Worm (Caenorhabditis elegans): ENCODE data around the gene clec-71.

ce11 chrIV:3899719-3900554 lies 37.3 kb upstream of the clec-71 start, which contains the start of gene srz-62:
- TF ChIP-seq aha-1 (tag; optimal IDR thresholded peaks at IDR 0.05) (no peak), mep-1 (tag; optimal IDR thresholded peaks at IDR 0.05) (no peak), F16B12.6 (tag; optimal IDR thresholded peaks at IDR 0.05) (no peak), ztf-4 (tag; optimal IDR thresholded peaks at IDR 0.05) (no peak)

Data from whole organism, L1 larva.